Worm (Caenorhabditis elegans): Measurements from ENCODE around the gene D1044.7.

DNA sequence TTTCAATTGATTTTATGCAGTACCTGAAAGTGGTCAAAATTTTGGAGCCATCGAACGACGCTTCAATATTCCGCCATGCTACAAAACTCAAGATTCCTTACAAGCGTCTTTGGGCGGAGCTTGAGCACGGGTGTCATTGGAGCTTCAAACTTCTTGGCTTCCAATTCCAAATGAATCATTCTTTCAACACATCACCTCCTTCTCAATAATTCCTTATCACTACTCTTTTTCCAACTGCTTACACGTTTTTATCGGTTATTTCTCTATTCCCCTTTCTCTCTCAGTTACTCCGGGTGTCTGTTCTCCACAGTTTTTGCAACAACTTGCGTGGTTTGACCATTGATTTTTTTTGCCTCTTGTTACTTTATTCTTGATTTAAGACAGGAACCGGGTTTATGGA is 38.2 kb upstream of the D1044.7 start, which contains the start of gene F09F7.5:
- TF ChIP-seq nhr-76 (tag; optimal IDR thresholded peaks at IDR 0.05): no peak
- no peak for TF ChIP-seq ces-1 (GFP tag; optimal IDR thresholded peaks at IDR 0.05)
- no peak for TF ChIP-seq nhr-28 (tag; optimal IDR thresholded peaks at IDR 0.05)
- TF ChIP-seq sptf-1 (tag; optimal IDR thresholded peaks at IDR 0.05): no peak
- no peak for TF ChIP-seq elt-3 (tag; optimal IDR thresholded peaks at IDR 0.05)
- no peak for TF ChIP-seq ztf-11 (tag; optimal IDR thresholded peaks at IDR 0.05)
- no peak for TF ChIP-seq nhr-237 (tag; optimal IDR thresholded peaks at IDR 0.05)
- no peak for TF ChIP-seq mab-5 (tag; optimal IDR thresholded peaks at IDR 0.05)
- TF ChIP-seq nhr-12 (tag; optimal IDR thresholded peaks at IDR 0.05): no peak
- TF ChIP-seq unc-62 (GFP tag; optimal IDR thresholded peaks at IDR 0.05): no peak
- no peak for TF ChIP-seq unc-39 (tag; optimal IDR thresholded peaks at IDR 0.05)
- no peak for TF ChIP-seq blmp-1 (tag; optimal IDR thresholded peaks at IDR 0.05)
- TF ChIP-seq snpc-4 (tag; optimal IDR thresholded peaks at IDR 0.05): no peak
- no peak for TF ChIP-seq drap-1 (GFP tag; optimal IDR thresholded peaks at IDR 0.05)

Measured in whole organism, mixed stage, embryonic.